Worm (Caenorhabditis elegans): ENCODE measurements around the gene ntl-9.
A peak's percentile ranks its signal among the peaks of the same experiment; 100 is the strongest.

ntl-9 gene

ce11 chrIII:4899728-4900127 lies 44.6 kb upstream of the ntl-9 start (continued):
- TF ChIP-seq ceh-24 (tag; optimal IDR thresholded peaks at IDR 0.05): no peak
- peak; percentile 10 for TF ChIP-seq gmeb-2 (tag; optimal IDR thresholded peaks at IDR 0.05)
- peak; percentile 5 for TF ChIP-seq ceh-30 (tag; optimal IDR thresholded peaks at IDR 0.05)
- TF ChIP-seq Y22D7AL.16 (tag; optimal IDR thresholded peaks at IDR 0.05): no peak
- TF ChIP-seq elt-2 (tag; optimal IDR thresholded peaks at IDR 0.05): peak; percentile 70
- no peak for TF ChIP-seq ttx-3 (tag; optimal IDR thresholded peaks at IDR 0.05)
- peak; percentile 33 for TF ChIP-seq K09A11.1 (tag; optimal IDR thresholded peaks at IDR 0.05; ENCODE audit: insufficient read depth)
- TF ChIP-seq hlh-15 (tag; optimal IDR thresholded peaks at IDR 0.05): no peak
- peak; percentile 88 for TF ChIP-seq ceh-14 (tag; optimal IDR thresholded peaks at IDR 0.05)
- peak; percentile 94 for TF ChIP-seq unc-55 (GFP tag; optimal IDR thresholded peaks at IDR 0.05)
- TF ChIP-seq hlh-30 (tag; optimal IDR thresholded peaks at IDR 0.05; ENCODE audit: insufficient read depth): peak; percentile 98
- peak; percentile 25 for TF ChIP-seq eyg-1 (tag; optimal IDR thresholded peaks at IDR 0.05)
- no peak for TF ChIP-seq C38D4.7 (GFP tag; optimal IDR thresholded peaks at IDR 0.05)
- TF ChIP-seq sox-2 (GFP tag; IDR thresholded peaks at IDR 0.05): no peak; the same call in 1 of the 2 replicates
- TF ChIP-seq tbx-7 (tag; optimal IDR thresholded peaks at IDR 0.05): peak; percentile 52
- TF ChIP-seq pros-1 (tag; optimal IDR thresholded peaks at IDR 0.05): peak; percentile 92
- no peak for TF ChIP-seq odd-2 (tag; optimal IDR thresholded peaks at IDR 0.05)
- TF ChIP-seq F13H6.1 (tag; optimal IDR thresholded peaks at IDR 0.05): peak; percentile 89
- TF ChIP-seq zip-5 (tag; optimal IDR thresholded peaks at IDR 0.05): no peak
- peak; percentile 89 for TF ChIP-seq unc-42 (tag; optimal IDR thresholded peaks at IDR 0.05)
- TF ChIP-seq ceh-48 (tag; optimal IDR thresholded peaks at IDR 0.05): peak; percentile 23
- TF ChIP-seq C08G9.2 (tag; optimal IDR thresholded peaks at IDR 0.05): peak; percentile 60
- no peak for TF ChIP-seq ceh-9 (tag; optimal IDR thresholded peaks at IDR 0.05)
- no peak for TF ChIP-seq mec-3 (tag; optimal IDR thresholded peaks at IDR 0.05; ENCODE audit: borderline replicate concordance)
- TF ChIP-seq lin-11 (tag; optimal IDR thresholded peaks at IDR 0.05): no peak
- TF ChIP-seq npax-4 (tag; optimal IDR thresholded peaks at IDR 0.05): no peak
- peak; percentile 54 for TF ChIP-seq fkh-6 (tag; optimal IDR thresholded peaks at IDR 0.05)
- peak; percentile 53 for TF ChIP-seq ceh-6 (GFP tag; optimal IDR thresholded peaks at IDR 0.05)
- TF ChIP-seq nhr-232 (tag; optimal IDR thresholded peaks at IDR 0.05): no peak
- peak; percentile 41 for TF ChIP-seq ceh-22 (tag; optimal IDR thresholded peaks at IDR 0.05)
- no peak for TF ChIP-seq sox-4 (tag; optimal IDR thresholded peaks at IDR 0.05)
- TF ChIP-seq sdc-2 (tag; optimal IDR thresholded peaks at IDR 0.05): peak; percentile 75
- TF ChIP-seq ama-1 (optimal IDR thresholded peaks at IDR 0.05): no peak
- peak; percentile 85 for TF ChIP-seq dmd-4 (tag; optimal IDR thresholded peaks at IDR 0.05; ENCODE audit: borderline replicate concordance)
- TF ChIP-seq fax-1 (tag; optimal IDR thresholded peaks at IDR 0.05): no peak
- TF ChIP-seq che-1 (tag; optimal IDR thresholded peaks at IDR 0.05): no peak
- peak; percentile 77 for TF ChIP-seq pqm-1 (tag; optimal IDR thresholded peaks at IDR 0.05)
- TF ChIP-seq lim-6 (tag; optimal IDR thresholded peaks at IDR 0.05): peak; percentile 79
- TF ChIP-seq elt-4 (tag; optimal IDR thresholded peaks at IDR 0.05): no peak

ce11 chrIII:4900260-4900659 lies 44.1 kb upstream of the ntl-9 start, which contains the start of gene tag-340:
tag-340 (plus strand) TSS chrIII:4900508.
- TF ChIP-seq gmeb-2 (tag; optimal IDR thresholded peaks at IDR 0.05): no peak
- no peak for TF ChIP-seq elt-4 (tag; optimal IDR thresholded peaks at IDR 0.05)
- TF ChIP-seq fkh-10 (GFP tag; optimal IDR thresholded peaks at IDR 0.05): no peak
- TF ChIP-seq nfya-1 (tag; optimal IDR thresholded peaks at IDR 0.05): no peak
- no peak for TF ChIP-seq npax-4 (tag; optimal IDR thresholded peaks at IDR 0.05)
- no peak for TF ChIP-seq pqm-1 (tag; optimal IDR thresholded peaks at IDR 0.05)
- no peak for TF ChIP-seq F13H6.1 (tag; optimal IDR thresholded peaks at IDR 0.05)
- no peak for TF ChIP-seq tbx-7 (tag; optimal IDR thresholded peaks at IDR 0.05)
- no peak for TF ChIP-seq ceh-31 (tag; optimal IDR thresholded peaks at IDR 0.05)
- TF ChIP-seq ceh-19 (GFP tag; optimal IDR thresholded peaks at IDR 0.05): no peak
- TF ChIP-seq ceh-45 (GFP tag; IDR thresholded peaks at IDR 0.05): no peak
- TF ChIP-seq pha-4 (tag; optimal IDR thresholded peaks at IDR 0.05): no peak
- no peak for TF ChIP-seq nhr-11 (tag; optimal IDR thresholded peaks at IDR 0.05)
- no peak for TF ChIP-seq nhr-232 (tag; optimal IDR thresholded peaks at IDR 0.05)
- TF ChIP-seq ref-2 (tag; optimal IDR thresholded peaks at IDR 0.05): no peak
- TF ChIP-seq unc-55 (GFP tag; optimal IDR thresholded peaks at IDR 0.05): no peak
- no peak for TF ChIP-seq ttx-3 (tag; optimal IDR thresholded peaks at IDR 0.05)
